Worm (Caenorhabditis elegans) whole organism, young adult: ENCODE measurements around the gene ZK354.9.

Experiments used
- efl-1 ChIP-seq: fragments of 150-350 bp; optimal IDR thresholded peaks from 2 replicates; lab custom pipeline; 2014; ENCODE audit warnings: missing biosample characterization, missing genetic modification reagents, missing genetic modification characterization
- tlf-1 ChIP-seq: fragments of 200-800 bp; sonication (Bioruptor generic); optimal IDR thresholded peaks from 2 replicates; lab custom pipeline; 2018; ENCODE audit warnings: mild to moderate bottlenecking, missing genetic modification characterization, missing compliant biosample characterization
- unc-62 ChIP-seq: fragments of 150-350 bp; optimal IDR thresholded peaks from 2 replicates; lab custom pipeline; 2014; ENCODE audit warnings: missing biosample characterization, missing genetic modification reagents, missing genetic modification characterization

DNA sequence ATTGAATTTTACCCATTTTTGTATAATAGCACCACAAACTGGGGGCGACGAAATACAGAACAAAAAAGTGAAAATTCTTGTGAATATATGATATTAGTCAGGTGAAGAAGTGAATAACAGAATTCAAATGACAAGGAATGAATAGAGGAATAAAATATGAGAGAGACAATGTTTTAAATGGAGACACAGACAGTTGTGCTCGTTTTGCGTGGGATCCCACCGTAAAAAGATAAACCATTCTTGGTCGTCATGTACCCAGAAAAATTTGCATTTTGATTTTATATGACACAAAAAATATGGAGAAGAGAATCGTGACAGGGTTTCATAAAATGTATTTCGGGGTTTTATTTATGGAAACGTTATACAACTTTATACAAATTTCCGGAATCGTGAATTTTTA, 30.2 kb downstream of the ZK354.9 start, which contains the start of gene F36H12.17:
- TF ChIP-seq unc-62 (GFP tag; lab: Kevin White, UChicago) (no peak), tlf-1 (GFP tag; lab: Kevin White, UChicago) (no peak), efl-1 (GFP tag; lab: Kevin White, UChicago) (no peak)
